Fruit fly (Drosophila melanogaster): Measurements from ENCODE around the gene CG11504.

CG11504 gene

DNA sequence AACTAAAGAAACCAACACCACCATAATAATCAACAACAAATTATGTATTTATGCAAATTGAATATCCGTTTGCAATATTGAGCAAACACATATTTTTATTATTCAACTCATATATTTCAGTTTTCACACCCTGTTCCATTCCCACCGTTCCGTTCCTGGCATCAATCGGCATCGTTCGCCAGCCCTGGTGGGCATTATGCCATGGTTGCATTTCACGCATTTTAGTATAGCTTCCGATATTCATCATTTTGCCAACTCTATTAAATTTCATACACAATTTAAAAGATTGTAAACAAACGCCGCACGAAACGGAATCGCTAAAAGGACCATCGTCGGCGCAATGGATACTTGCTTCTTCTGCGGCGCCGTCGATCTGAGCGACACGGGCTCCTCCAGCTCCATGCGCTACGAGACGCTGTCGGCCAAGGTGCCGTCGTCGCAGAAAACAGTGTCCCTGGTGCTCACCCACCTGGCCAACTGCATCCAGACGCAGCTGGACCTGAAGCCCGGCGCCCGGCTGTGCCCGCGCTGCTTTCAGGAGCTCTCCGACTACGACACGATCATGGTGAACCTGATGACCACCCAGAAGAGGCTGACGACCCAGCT, 45.5 kb downstream of the CG11504 start, which contains the start of gene Sry-delta (continued):
- TF ChIP-seq Doc3 (GFP tag; IDR thresholded peaks at IDR 0.05; ENCODE audit: partially characterized antibody) (peak; percentile 65; the same call in 2 of the 3 replicates), CG14710 (tag; optimal IDR thresholded peaks at IDR 0.05) (peak; percentile 88), Spps (tag; optimal IDR thresholded peaks at IDR 0.05) (peak; percentile 3), CG31388 (GFP tag; optimal IDR thresholded peaks at IDR 0.05) (peak; percentile 60), CG4282 (GFP tag; optimal IDR thresholded peaks at IDR 0.05) (peak; percentile 86), CG7786 (GFP tag; optimal IDR thresholded peaks at IDR 0.05) (peak; percentile 85), ase (GFP tag; IDR thresholded peaks at IDR 0.05) (peak; percentile 69; the same call in 2 of the 3 replicates), CG12236 (GFP tag; optimal IDR thresholded peaks at IDR 0.05) (peak; percentile 18), vnd (GFP tag; IDR thresholded peaks at IDR 0.05; ENCODE audit: partially characterized antibody) (peak; percentile 46; the same call in 2 of the 3 replicates), caup (GFP tag; optimal IDR thresholded peaks at IDR 0.05; ENCODE audit: severe bottlenecking) (no peak), Mes4 (GFP tag; optimal IDR thresholded peaks at IDR 0.05) (peak; percentile 61), aop (GFP tag; IDR thresholded peaks at IDR 0.05) (peak; percentile 83), schlank (tag; optimal IDR thresholded peaks at IDR 0.05) (peak; percentile 56), CG32767 (GFP tag; IDR thresholded peaks at IDR 0.05) (peak; percentile 71), pita (GFP tag; optimal IDR thresholded peaks at IDR 0.05) (no peak), Mad (GFP tag; optimal IDR thresholded peaks at IDR 0.05) (peak; percentile 73), CG4360 (GFP tag; IDR thresholded peaks at IDR 0.05) (no peak), grau (tag; optimal IDR thresholded peaks at IDR 0.05) (peak; percentile 70), sr (GFP tag; IDR thresholded peaks at IDR 0.05) (peak; percentile 59; the same call in 2 of the 3 replicates), seq (GFP tag; IDR thresholded peaks at IDR 0.05) (no peak; the same call in 1 of the 2 replicates), CkIIα-i1 (GFP tag; IDR thresholded peaks at IDR 0.05) (no peak), CG34224 (GFP tag; IDR thresholded peaks at IDR 0.05; ENCODE audit: partially characterized antibody) (peak; percentile 76), CG6689 (GFP tag; IDR thresholded peaks at IDR 0.05) (peak; percentile 87), CG18764 (GFP tag; optimal IDR thresholded peaks at IDR 0.05) (peak; percentile 80), Ets97D (GFP tag; optimal IDR thresholded peaks at IDR 0.05) (peak; percentile 97), CG3847 (GFP tag; IDR thresholded peaks at IDR 0.05) (peak; percentile 69), CG4707 (GFP tag; optimal IDR thresholded peaks at IDR 0.05) (peak; percentile 31), CG15601 (tag; optimal IDR thresholded peaks at IDR 0.05) (peak; percentile 78), Gsc (GFP tag; IDR thresholded peaks at IDR 0.05) (no peak), Neu2 (GFP tag; optimal IDR thresholded peaks at IDR 0.05; ENCODE audit: borderline replicate concordance) (peak; percentile 14), CG2116 (GFP tag; optimal IDR thresholded peaks at IDR 0.05) (peak; percentile 100), lbe (GFP tag; optimal IDR thresholded peaks at IDR 0.05) (peak; percentile 68), CoRest (tag; optimal IDR thresholded peaks at IDR 0.05) (peak; percentile 70), Sry-δ (GFP tag; optimal IDR thresholded peaks at IDR 0.05) (peak; percentile 99), ci (GFP tag; IDR thresholded peaks at IDR 0.05) (peak; percentile 86), fd102C (GFP tag; optimal IDR thresholded peaks at IDR 0.05) (peak; percentile 44), CG3726 (GFP tag; IDR thresholded peaks at IDR 0.05) (0 out of 3 replicates have a peak, but pooled peaks have one; percentile 49), gt (GFP tag; IDR thresholded peaks at IDR 0.05) (no peak), Drgx (GFP tag; IDR thresholded peaks at IDR 0.05) (peak; percentile 55; the same call in 1 of the 2 replicates), zen2 (GFP tag; IDR thresholded peaks at IDR 0.05; ENCODE audit: partially characterized antibody) (no peak; the same call in 2 of the 3 replicates), CG2199 (GFP tag; IDR thresholded peaks at IDR 0.05) (peak; percentile 60; the same call in 1 of the 3 replicates), CG3838 (GFP tag; optimal IDR thresholded peaks at IDR 0.05) (peak; percentile 20), cwo (GFP tag; optimal IDR thresholded peaks at IDR 0.05) (no peak), Trl (optimal IDR thresholded peaks at IDR 0.05) (no peak), Trl (GFP tag; optimal IDR thresholded peaks at IDR 0.05) (peak; percentile 92), oc (tag; optimal IDR thresholded peaks at IDR 0.05) (no peak), nerfin-2 (GFP tag; IDR thresholded peaks at IDR 0.05; ENCODE audit: partially characterized antibody) (peak; percentile 19; the same call in 1 of the 2 replicates), HLH4C (GFP tag; IDR thresholded peaks at IDR 0.05; ENCODE audit: partially characterized antibody) (peak; percentile 54; the same call in 1 of the 3 replicates), luna (GFP tag; optimal IDR thresholded peaks at IDR 0.05) (peak; percentile 84), Ets65A (GFP tag) (peak; percentile 99)
